Fruit fly (Drosophila melanogaster): ENCODE results near the gene sosie.

sosie gene

dm6 chr3R:24889303-24889892 is 55.6 kb downstream of the sosie start:
- TF ChIP-seq CG8478 (optimal IDR thresholded peaks at IDR 0.05) (no peak), CTCF (optimal IDR thresholded peaks at IDR 0.05) (no peak)
